Worm (Caenorhabditis elegans): ENCODE results near the gene ech-2.
A peak's percentile ranks its signal among the peaks of the same experiment; 100 is the strongest.

Gene ech-2

ce11 chrIV:11820067-11820913 lies 35.9 kb downstream of the ech-2 start:
- no peak for TF ChIP-seq hlh-1 (tag; optimal IDR thresholded peaks at IDR 0.05)
- peak; percentile 17 for TF ChIP-seq mls-2 (tag; optimal IDR thresholded peaks at IDR 0.05)
- no peak for TF ChIP-seq ham-2 (GFP tag; optimal IDR thresholded peaks at IDR 0.05)

- TF ChIP-seq hlh-1 (tag; optimal IDR thresholded peaks at IDR 0.05) (peak; percentile 34), ceh-83 (GFP tag; optimal IDR thresholded peaks at IDR 0.05) (no peak)
Observed at ce11 chrIV:11813901-11814300, 42.2 kb downstream of the ech-2 start, which contains the start of gene M117.1. Gene M117.1, plus strand, starts transcription at chrIV:11814247.

- TF ChIP-seq mep-1 (tag; optimal IDR thresholded peaks at IDR 0.05) (no peak), unc-62 (GFP tag; optimal IDR thresholded peaks at IDR 0.05) (no peak), mls-2 (tag; optimal IDR thresholded peaks at IDR 0.05) (no peak), pha-4 (tag; optimal IDR thresholded peaks at IDR 0.05) (no peak), flh-1 (GFP tag; optimal IDR thresholded peaks at IDR 0.05) (no peak)
Observed at ce11 chrIV:11812017-11812416, 44.1 kb downstream of the ech-2 start.

- TF ChIP-seq blmp-1 (tag; optimal IDR thresholded peaks at IDR 0.05) (no peak), ceh-39 (tag; optimal IDR thresholded peaks at IDR 0.05) (no peak), ces-1 (GFP tag; optimal IDR thresholded peaks at IDR 0.05) (peak; percentile 61), unc-120 (tag; optimal IDR thresholded peaks at IDR 0.05; ENCODE audit: poor library complexity, severe bottlenecking) (peak; percentile 77), ceh-83 (GFP tag; optimal IDR thresholded peaks at IDR 0.05) (no peak), nhr-237 (tag; optimal IDR thresholded peaks at IDR 0.05) (peak; percentile 29), unc-62 (GFP tag; optimal IDR thresholded peaks at IDR 0.05) (peak; percentile 42), lsy-2 (tag; optimal IDR thresholded peaks at IDR 0.05) (no peak), mep-1 (tag; optimal IDR thresholded peaks at IDR 0.05) (peak; percentile 31)
Observed at ce11 chrIV:11809708-11810114, 46.4 kb downstream of the ech-2 start.

- TF ChIP-seq elt-3 (tag; optimal IDR thresholded peaks at IDR 0.05) (peak; percentile 40), lin-32 (GFP tag; optimal IDR thresholded peaks at IDR 0.05) (no peak)
Observed at ce11 chrIV:11809047-11809446, 47.1 kb downstream of the ech-2 start.

Measured in whole organism, mixed stage, embryonic.